Worm (Caenorhabditis elegans) whole organism, L4/young adult: ENCODE data around the gene R102.11.
"Not testable (repeated sequence)": the region's sequence is repeated elsewhere in the genome, so short reads cannot be mapped to it uniquely, and the experiment has no call there.

Experiments used
- W03F9.2 ChIP-seq: fragments of 150-350 bp; optimal IDR thresholded peaks from 2 replicates; lab custom pipeline; 2014; ENCODE audit warnings: missing biosample characterization, missing genetic modification characterization
- dao-5 ChIP-seq: sonication (generic microtip); optimal IDR thresholded peaks from 2 replicates; lab custom pipeline; 2016; ENCODE audit warnings: missing genotype, missing genetic modification characterization, moderate library complexity, missing compliant biosample characterization
- him-1 ChIP-seq: sonication (generic microtip); optimal IDR thresholded peaks from 2 replicates; lab custom pipeline; 2016; ENCODE audit warnings: missing genotype, missing genetic modification reagents, missing genetic modification characterization, missing compliant biosample characterization

The R102.11 gene

DNA sequence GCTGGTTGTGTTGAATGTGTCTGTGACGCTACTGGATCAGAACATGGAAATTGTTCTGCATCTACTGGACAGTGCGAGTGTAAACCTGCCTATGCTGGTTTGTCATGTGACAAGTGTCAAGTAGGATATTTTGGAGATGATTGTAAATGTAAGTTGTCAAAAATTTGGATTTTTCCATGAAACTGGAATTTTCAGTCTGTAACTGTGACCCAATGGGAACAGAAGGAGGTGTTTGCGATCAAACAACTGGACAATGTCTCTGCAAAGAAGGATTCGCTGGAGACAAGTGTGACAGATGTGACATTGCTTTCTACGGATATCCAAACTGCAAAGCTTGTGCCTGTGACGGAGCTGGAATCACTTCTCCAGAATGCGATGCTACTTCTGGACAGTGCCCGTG, 31.0 kb downstream of the R102.11 start:
- no peak for TF ChIP-seq him-1 (tag; lab: Kevin White, UChicago)
- TF ChIP-seq dao-5 (tag; lab: Kevin White, UChicago), result no peak
- TF ChIP-seq W03F9.2, result no peak

DNA sequence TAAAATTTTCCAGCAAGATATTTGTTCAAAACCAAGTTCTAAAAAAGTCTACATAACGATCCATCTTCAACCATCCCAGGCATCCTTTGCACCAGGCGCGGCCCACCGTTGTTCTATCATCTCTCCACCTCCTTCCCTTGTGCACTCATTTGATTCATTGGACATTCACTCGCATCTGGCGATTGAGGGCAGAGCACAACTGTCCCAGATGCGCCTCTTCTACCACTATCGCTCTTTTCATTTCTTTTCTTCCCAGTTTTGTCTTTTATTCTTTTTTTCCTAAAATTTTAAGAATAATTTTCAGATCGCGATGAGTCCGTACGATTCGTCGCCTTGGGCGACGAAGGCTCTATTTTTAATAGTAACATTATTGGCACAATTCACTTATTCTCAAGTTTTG, 33.0 kb downstream of the R102.11 start, which contains the start of gene epi-1:
TSS of gene epi-1 (plus strand) at position 301 of the 400 bp plus-strand sequence.
- TF ChIP-seq him-1 (tag; lab: Kevin White, UChicago), result no peak
- no peak for TF ChIP-seq dao-5 (tag; lab: Kevin White, UChicago)
- TF ChIP-seq W03F9.2, result no peak

DNA sequence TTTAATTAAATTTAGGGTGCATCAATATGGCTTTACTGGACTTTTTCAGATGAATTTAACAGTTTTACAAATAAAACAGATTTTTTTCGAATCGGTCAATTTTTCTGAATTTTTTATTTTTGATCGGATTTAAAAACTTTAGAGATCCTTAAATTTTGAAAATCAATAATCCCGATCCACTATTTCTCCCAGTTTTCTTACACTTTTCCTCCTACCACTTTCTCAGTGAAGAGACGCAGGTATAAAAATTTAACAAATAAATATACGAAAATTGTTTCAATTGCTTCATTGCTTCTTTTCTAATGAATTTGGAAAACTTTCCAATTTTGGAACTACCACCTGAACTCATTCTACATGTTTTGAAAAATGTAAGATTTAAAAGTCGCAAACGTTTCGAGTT, 35.4 kb downstream of the R102.11 start, which contains the start of gene K08C7.7:
TSS of gene K08C7.7 (plus strand) at position 301 of the 400 bp plus-strand sequence.
- TF ChIP-seq him-1 (tag; lab: Kevin White, UChicago) (no peak), dao-5 (tag; lab: Kevin White, UChicago) (no peak), W03F9.2 (no peak)

DNA sequence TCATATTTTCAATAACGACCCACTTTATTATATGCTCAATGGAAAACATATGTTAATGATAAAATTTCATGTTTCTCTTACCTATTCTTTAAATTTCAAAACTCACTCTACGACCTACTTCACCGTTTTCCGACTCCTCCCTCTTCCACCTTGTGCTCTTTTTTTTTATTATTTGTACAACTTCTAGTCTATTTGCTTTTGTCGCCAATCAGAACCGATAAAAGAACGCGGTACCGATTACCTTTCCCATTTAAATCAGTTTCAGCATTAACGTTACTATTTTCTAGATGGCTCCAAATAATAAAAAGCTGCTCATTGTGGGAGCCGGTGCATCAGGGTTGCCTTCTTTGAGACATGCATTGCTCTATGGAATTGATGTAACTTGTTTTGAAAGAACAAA, 37.8 kb downstream of the R102.11 start, which contains the start of gene fmo-1:
TSS of gene fmo-1 (plus strand) at position 98 of the 400 bp plus-strand sequence.
- TF ChIP-seq W03F9.2 (no peak), him-1 (tag; lab: Kevin White, UChicago) (no peak), dao-5 (tag; lab: Kevin White, UChicago) (no peak)

DNA sequence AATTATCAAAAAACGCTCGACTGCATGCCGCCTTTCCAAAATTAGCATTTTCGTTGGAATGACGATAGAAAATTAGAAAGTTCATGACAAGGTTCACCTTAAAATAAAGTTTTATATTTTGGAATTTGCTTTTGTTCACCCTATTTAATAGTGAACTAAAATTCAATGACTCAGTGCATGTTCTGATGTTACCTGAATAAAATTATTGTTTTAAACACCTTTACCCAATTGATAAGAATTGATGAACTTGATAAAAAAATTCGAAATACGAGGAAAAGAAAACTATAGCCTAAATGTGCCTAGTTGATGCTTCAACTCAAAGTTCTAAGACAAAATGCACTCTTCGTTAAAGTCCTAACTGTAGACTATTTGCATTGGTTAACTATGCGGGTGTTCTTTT, 38.5 kb downstream of the R102.11 start:
- TF ChIP-seq dao-5 (tag; lab: Kevin White, UChicago) (no peak), W03F9.2 (no peak), him-1 (tag; lab: Kevin White, UChicago) (no peak)

DNA sequence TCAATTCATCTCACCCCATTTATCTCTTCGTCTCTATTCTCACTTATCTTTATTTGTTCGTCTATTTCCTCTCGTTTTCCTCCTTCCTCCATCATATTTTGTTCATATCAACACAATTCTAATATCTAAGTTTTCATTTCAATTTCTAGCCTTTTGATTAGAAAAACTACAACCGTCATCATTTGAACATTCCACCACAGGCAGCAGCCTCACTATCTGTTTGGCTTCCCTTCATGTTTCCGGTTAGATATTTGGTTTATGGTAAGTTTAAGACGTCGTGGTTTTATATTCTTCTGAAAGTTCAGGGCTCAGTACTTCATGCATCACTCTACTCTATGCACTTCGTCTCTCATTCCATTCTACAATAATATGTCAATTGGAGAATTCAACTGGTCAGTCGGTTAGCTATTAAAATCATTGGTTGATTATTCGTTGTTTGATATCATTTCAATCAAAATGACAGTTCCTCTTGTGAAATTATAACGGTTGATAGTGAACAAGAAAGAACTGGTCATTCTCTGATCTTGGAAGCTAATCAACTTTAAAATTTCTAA, 42.7 kb downstream of the R102.11 start, which contains the start of gene K08C7.1:
TSS of gene K08C7.1 (plus strand) at position 43 of the 554 bp plus-strand sequence.
- TF ChIP-seq him-1 (tag; lab: Kevin White, UChicago) (no peak), W03F9.2 (no peak), dao-5 (tag; lab: Kevin White, UChicago) (no peak)

DNA sequence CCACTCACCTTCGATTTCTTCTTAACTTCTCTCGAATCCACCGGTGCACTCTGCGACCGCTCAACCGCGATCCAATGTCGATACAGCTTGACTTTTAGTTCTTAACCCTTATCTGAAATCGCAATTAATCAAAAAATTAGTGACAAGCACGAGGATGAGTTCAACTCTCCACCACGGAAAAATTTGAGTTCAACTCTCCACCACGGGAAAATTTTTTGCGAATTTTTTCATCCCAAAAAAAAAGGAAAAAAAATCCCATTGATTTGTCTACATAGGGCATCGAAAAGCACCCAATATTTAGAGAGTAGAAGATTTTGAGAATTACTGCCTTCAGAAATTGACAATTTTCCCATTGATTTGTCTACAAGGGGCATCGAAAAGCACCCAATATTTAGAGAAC, 45.5 kb downstream of the R102.11 start, which contains the start of gene glb-19:
TSS of gene glb-19 (minus strand) at position 101 of the 400 bp plus-strand sequence.
- not testable (repeated sequence) for TF ChIP-seq dao-5 (tag; lab: Kevin White, UChicago); W03F9.2; him-1 (tag; lab: Kevin White, UChicago)
